Fruit fly (Drosophila melanogaster) whole organism, embryonic: ENCODE measurements around the gene tai.

ENCODE experiments used
- CG3726 ChIP-seq: fragments of 200-800 bp; sonication (Bioruptor generic); IDR thresholded peaks from 3 replicates; pipeline ENCODE4, ENCODE4 v1.3.6; 2022; ENCODE audit warnings: missing biosample characterization, missing genetic modification characterization
- Vsx1 ChIP-seq: fragments of 200-800 bp; sonication (Bioruptor generic); optimal IDR thresholded peaks from 2 replicates; lab custom pipeline; 2017; ENCODE audit warnings: missing biosample characterization, mild to moderate bottlenecking, missing genetic modification characterization, missing genetic modification reagents
- p53 ChIP-seq: fragments of 200-800 bp; sonication (Bioruptor generic); optimal IDR thresholded peaks from 2 replicates; lab custom pipeline; 2016; ENCODE audit warnings: missing biosample characterization, missing genetic modification characterization

DNA sequence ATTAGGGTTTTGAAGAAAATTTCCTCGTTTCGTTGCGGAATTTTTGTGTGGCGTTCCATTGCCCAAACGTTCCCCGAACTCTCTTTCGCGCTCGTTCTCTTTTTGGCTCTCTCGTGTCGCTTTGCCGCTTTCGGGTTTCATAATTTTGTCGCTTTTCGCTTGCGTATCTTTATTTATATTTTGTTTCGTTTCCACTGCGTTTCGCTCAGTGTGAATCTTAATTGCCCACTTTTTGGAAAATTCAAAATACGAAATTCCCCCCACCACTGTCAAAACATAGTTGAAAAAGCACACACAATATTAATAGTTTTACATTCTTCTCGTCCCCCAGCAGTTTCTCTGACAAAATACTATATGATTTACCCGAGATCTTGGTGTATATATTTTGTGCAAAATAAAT lies 10.2 kb downstream of the tai start:
- TF ChIP-seq Vsx1 (no peak), p53 (GFP tag; lab: Kevin White, UChicago) (no peak), CG3726 (GFP tag; lab: Robert Waterston, UW) (no peak)
